Worm (Caenorhabditis elegans) whole organism, L4 larva: Measurements from ENCODE around the gene B0334.13.

ENCODE experiments used
- F10B5.3 ChIP-seq: sonication (generic microtip); optimal IDR thresholded peaks from 2 replicates; lab custom pipeline; 2016; ENCODE audit warnings: mild to moderate bottlenecking, missing genetic modification characterization, missing compliant biosample characterization
- Y48G9A.11 ChIP-seq: fragments of 200-800 bp; sonication (Bioruptor generic); IDR thresholded peaks from 2 replicates; pipeline ENCODE4 v1.3.6; 2022; ENCODE audit warnings: missing genetic modification reagents, missing genetic modification characterization, missing compliant biosample characterization
- arid-1 ChIP-seq: fragments of 200-800 bp; sonication (Bioruptor generic); conservative IDR thresholded peaks from 2 replicates; pipeline ENCODE4 v1.3.6; 2022; ENCODE audit warnings: missing genetic modification reagents, missing genetic modification characterization, missing compliant biosample characterization
- lin-1 ChIP-seq: fragments of 200-800 bp; sonication (Bioruptor generic); IDR thresholded peaks from 2 replicates; pipeline ENCODE4 v1.3.6; 2022; ENCODE audit warnings: missing genetic modification reagents, missing genetic modification characterization, missing compliant biosample characterization
- lsy-2 ChIP-seq, 2 experiments: fragments of 150-350 bp in 1 of 2; sonication (generic microtip) in 1 of 2; optimal IDR thresholded peaks; 2 replicates each; lab custom pipeline; 2014 to 2017; ENCODE audit warnings: missing biosample characterization in 2 of 2, missing genetic modification characterization in 2 of 2
- pha-4 ChIP-seq, 2 experiments: fragments of 150-350 bp in 1 of 2; fragments of 200-800 bp in 1 of 2; sonication (Bioruptor generic) in 1 of 2; IDR thresholded peaks in 1 of 2; optimal IDR thresholded peaks in 1 of 2; 2 replicates each; pipeline versions ENCODE4 v1.3.6 to Lab custom; 2014 to 2022; ENCODE audit warnings: missing genetic modification characterization in 2 of 2, missing genetic modification reagents in 2 of 2, missing biosample characterization in 1 of 2, missing compliant biosample characterization in 1 of 2
- php-3 ChIP-seq: fragments of 200-800 bp; sonication (Bioruptor generic); IDR thresholded peaks from 2 replicates; pipeline ENCODE4 v1.3.6; 2022; ENCODE audit warnings: missing genetic modification reagents, missing genetic modification characterization, missing compliant biosample characterization

- TF ChIP-seq lin-1 (GFP tag; lab: Robert Waterston, UW), result no peak
- TF ChIP-seq Y48G9A.11, result no peak
- no peak for TF ChIP-seq lsy-2 (tag; optimal IDR thresholded peaks at IDR 0.05; lab: Kevin White, UChicago)
- no peak for TF ChIP-seq pha-4 (GFP tag; IDR thresholded peaks at IDR 0.05; lab: Robert Waterston, UW)
- TF ChIP-seq pha-4 (tag; optimal IDR thresholded peaks at IDR 0.05; lab: Kevin White, UChicago), result no peak
- no peak for TF ChIP-seq arid-1 (GFP tag; lab: Robert Waterston, UW)
- TF ChIP-seq F10B5.3, result no peak
- no peak for TF ChIP-seq php-3 (GFP tag; lab: Robert Waterston, UW)
Observed at ce11 chrII:11450882-11451281, 37.2 kb upstream of the B0334.13 start.
